Fruit fly (Drosophila melanogaster) whole organism, larva: ENCODE measurements around the gene ATPsynB.

ENCODE experiments used
- noc ChIP-seq: fragments of 200-800 bp; sonication (Bioruptor generic); optimal IDR thresholded peaks from 3 replicates; lab custom pipeline; 2019; ENCODE audit warnings: missing biosample characterization, mild to moderate bottlenecking, missing genetic modification characterization, moderate library complexity

ATPsynB gene

DNA sequence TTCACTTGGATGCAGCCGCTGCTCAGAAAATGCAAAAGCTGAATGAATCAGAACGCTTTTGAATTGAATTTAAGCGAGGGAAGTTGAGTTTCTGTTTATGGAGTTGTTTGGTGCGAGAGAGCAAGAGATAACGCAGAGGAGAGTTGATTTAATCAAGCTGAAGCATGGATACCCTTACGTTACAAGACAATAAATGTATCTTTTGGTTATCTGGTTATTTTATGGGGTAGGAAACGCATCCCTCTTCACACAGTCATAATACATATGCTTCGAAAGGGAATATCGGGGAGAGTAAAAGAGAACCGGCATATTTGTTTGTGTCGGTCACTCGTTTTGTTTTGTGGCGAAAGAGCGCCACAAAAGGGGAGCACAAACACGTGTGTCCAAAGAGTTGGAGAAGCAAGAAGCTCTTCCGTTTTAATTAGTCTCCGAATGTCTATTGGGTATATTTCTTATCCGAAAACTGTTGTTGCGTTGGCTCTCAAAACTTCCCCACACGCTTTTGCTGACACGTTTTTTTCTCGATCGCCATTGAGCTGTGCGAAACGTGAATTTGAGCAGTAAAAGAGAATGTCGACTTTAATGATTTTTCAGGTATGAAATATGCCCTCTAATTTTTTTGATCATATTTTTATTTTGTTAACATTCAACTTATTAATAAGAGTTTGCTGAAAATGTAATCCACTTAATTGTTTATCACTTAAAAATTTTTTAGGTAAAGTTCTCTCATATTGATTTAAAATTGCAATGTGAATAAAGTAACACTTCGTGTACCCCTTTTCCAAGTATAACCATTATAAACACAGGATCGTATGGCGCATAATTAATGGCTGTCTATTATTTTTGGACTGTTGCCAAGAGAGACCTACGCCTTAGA is 32.9 kb upstream of the ATPsynB start, which contains the start of gene Prps:
Gene Prps, minus strand, starts transcription at position 51 of the 877 bp plus-strand sequence.
- peak; percentile 72 for TF ChIP-seq noc (tag; lab: Kevin White, UChicago)

DNA sequence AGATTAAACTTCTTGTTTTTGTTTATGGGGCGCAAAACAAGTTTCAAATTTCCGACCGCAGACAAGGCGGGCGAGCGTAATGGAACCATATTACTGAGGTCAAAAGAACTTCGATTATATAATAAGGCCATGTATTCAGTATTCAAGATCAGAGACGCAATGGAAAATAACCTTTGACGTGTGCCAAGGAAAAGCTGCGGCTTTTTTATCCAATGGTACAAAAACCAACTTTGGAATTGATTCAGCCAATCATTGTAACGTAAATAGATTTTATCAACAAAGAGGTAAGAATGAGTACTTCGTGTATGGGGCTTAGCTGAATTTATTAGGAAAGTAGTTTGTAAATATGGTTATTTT is 32.3 kb upstream of the ATPsynB start:
- no peak for TF ChIP-seq noc (tag; lab: Kevin White, UChicago)

DNA sequence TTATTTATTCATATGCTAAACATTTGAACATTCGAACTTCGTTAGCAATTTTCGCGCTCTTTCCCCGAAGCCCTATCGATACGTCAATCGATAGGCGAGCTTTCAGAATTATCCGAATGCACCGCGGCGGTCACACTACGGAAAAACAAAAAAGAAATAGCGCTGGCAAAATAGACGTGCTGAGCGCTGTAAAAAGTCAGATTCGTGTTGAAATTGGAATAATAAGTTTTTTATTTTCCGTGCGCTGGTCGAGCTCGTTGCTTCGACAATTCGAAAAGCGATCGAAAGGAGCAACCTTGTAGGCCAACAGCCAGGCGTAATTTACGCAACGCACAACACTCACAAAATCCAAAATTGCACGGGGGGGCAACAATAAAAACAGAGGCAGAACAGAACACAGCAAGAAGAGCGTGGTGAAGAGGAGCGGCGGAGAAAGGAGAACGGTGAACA is 31.6 kb upstream of the ATPsynB start, which contains the start of gene Ubc4:
Gene Ubc4, plus strand, starts transcription at position 144 of the 450 bp plus-strand sequence.
- TF ChIP-seq noc (tag; lab: Kevin White, UChicago): no peak

DNA sequence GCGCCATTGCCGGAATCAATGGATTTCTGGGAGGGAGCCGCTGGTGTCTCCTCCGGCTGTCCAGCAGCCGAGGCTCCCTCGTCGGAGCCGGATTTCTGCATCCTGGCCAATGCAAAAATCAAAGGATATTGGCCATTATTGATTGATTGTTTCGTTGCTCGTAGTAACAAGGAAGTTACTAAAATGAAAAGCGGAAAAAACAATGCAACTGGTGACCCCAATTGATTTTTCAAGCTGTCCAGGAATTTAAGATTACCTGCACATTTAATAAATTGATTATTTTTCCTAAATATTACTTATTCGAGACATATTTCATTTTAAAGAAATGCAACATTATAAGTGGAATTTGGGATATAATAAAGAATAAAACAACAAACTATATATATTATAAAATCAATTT is 26.3 kb upstream of the ATPsynB start, which contains the start of gene CG6761:
Gene CG6761, minus strand, starts transcription at position 101 of the 400 bp plus-strand sequence.
- no peak for TF ChIP-seq noc (tag; lab: Kevin White, UChicago)

DNA sequence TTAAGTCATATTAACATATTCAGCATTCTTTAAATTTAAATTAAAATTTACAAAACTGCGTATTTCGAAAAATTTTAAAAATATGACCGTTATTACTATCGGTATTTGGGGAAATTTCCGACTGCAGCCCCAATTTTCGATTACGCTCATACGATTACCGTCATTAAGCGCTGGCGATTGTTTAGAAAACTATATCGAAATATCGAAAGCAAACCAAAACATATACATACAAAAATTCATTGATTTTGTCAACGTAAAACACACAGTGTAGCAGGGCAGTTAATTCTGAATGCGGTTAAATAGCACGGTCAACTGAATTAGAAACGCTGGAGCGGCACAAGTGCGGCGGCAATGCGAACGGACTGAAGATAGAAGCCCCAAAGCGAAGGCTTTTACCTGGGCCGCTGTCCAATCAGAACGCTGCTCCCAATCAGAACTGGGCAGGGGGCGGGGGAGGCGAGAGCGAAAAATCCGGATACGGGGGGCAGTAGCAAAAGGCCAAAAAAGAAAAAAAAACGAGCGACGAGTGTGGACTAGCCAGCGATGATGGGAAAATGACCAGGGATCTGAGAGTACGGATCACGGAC is 25.5 kb upstream of the ATPsynB start, which contains the start of gene CG16711:
Gene CG16711, plus strand, starts transcription at position 170 of the 587 bp plus-strand sequence.
- TF ChIP-seq noc (tag; lab: Kevin White, UChicago): no peak

DNA sequence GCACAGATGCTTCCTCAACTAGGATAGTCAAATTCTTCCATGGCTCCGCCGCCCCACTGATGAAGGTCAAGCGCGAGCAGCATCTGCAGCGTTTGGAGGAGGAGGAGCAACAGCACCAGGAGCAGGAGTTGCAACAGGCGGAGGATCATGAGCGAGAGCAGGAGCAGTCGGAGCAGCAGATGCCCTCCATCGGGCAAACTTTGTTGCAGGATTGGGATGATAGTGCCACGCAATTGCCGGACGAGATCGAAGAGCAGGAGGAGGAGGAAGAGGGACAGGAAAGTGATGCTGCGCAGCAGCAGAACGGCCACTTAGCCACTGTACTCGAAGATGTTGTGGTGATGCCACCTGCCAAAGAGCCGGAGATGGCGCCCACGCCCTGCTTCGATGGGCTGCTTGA is 24.2 kb upstream of the ATPsynB start:
- TF ChIP-seq noc (tag; lab: Kevin White, UChicago): no peak

DNA sequence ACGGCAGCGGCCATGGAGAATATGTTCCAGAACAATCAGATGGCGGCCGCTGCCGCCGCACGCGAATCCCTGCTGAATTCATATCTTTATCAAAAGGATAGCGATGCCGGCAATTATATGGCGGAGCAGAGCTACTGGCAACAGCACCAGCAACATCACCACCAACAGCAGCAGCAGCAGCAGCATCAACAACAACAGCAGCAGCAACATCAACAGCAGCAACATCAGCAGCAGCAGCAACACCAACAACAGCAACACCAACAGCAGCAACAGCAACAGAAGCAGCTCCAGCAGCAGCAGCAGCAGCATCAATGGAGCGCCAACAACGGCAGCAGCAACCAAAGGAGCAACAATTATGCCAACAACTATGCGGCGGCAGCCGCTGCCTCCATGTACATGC is 21.0 kb upstream of the ATPsynB start:
- no peak for TF ChIP-seq noc (tag; lab: Kevin White, UChicago)

DNA sequence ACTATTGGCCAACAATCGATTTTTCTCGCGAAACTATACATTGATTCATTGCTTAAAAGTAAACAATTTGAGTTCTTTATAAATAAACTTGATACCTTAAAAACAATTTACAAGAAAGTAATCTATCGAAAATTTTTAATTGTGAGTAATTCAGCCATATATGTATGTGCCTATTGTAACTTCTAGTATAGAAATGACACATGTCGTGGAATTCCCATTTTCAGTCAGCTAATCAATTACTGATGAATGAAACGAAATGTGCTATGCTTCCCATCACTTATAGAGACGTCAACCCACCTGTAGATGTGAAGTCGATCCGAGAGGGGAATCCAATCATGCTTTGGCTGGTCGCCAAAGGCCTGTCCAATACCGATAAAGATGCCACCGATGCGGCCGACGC is 18.6 kb upstream of the ATPsynB start:
- TF ChIP-seq noc (tag; lab: Kevin White, UChicago): no peak

DNA sequence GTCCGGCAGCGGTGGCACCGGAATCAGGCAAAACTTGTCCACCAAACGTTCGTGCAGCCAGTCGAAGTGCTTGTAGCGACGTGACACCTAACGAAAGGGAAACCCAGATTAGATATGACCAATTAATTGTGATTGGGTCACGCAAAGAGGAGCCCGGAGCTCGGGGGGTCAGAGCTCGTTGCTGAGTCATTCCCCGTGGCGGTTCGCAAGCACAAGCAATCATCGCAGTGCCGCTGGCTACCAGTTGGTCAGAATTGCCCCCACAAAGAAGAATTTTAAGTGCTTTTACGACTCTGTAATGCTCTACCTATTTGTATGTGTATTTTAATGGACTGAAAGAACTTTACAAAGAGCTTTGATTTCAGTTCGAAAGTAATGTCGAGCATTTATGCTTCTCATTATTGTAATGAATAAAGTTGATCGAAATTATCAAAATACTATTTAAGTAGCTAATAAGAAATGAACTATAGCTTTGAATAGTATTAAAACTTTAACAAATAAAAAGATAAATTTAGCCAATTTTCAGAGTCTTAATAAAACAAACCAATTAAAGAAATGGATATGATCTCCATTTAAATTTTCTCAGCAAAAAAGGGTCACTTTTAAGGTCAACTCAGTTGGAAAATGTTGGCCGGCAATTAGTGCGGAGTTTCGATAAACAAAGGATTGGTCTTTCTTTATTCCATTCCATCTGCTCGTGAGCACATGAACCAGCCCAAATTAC is 17.6 kb upstream of the ATPsynB start:
- no peak for TF ChIP-seq noc (tag; lab: Kevin White, UChicago)

DNA sequence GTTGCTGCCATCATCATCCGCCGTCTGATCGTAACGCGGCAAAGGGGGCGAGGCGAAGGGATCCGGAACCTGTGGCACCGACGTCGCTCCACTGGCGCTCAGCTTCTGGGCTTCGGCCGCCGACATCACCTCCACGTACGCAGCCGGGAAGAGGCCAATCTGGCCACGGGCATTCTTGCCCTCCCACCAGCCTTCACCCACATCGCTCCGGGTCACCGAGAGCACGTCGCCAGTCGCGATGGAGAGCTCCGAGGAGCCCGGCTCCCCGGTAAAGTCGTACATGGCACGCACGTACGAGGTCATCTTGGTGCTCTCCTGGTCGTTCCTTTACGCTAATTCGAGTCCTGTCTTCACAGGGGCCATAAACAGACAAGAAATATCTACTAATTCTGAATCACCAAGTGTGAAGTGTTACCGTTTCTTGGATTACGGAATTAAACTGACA is 16.4 kb upstream of the ATPsynB start, which contains the start of gene SH3PX1:
Gene SH3PX1, minus strand, starts transcription at position 445 of the 445 bp plus-strand sequence.
- no peak for TF ChIP-seq noc (tag; lab: Kevin White, UChicago)

DNA sequence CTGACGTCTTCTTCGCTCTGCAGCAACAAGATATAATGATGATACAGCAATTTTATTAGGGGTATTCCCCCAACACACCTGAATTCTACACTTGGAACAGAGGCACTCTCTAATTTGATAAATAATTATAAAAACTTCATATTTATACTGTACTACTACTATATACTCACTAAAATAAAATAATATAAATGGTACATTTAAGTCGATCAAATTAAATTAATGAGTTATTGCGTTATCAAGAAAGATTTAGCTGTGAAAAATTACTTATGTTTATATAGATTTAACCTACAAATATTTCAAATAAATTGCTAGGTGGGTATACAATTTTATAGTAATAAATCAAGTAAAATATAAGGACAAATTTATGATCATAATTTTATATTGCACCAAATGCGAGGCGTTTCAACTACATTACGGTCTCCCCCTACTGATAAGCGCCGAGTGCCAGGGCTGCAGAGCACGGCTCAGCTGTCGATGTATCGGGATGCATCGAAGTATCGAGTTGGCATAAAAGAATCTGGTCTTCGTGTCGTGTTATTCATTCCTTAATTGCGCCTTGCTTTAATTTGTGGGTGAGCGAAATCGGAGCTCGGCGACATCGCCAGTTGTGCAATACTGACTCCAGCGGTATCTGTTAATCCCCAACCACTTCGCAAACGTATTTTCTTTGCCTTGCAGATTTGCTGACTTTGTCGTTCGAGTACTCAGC is 15.8 kb upstream of the ATPsynB start, which contains the start of gene vsg:
Gene vsg, plus strand, starts transcription at position 497 of the 709 bp plus-strand sequence.
- TF ChIP-seq noc (tag; lab: Kevin White, UChicago): peak; percentile 76

DNA sequence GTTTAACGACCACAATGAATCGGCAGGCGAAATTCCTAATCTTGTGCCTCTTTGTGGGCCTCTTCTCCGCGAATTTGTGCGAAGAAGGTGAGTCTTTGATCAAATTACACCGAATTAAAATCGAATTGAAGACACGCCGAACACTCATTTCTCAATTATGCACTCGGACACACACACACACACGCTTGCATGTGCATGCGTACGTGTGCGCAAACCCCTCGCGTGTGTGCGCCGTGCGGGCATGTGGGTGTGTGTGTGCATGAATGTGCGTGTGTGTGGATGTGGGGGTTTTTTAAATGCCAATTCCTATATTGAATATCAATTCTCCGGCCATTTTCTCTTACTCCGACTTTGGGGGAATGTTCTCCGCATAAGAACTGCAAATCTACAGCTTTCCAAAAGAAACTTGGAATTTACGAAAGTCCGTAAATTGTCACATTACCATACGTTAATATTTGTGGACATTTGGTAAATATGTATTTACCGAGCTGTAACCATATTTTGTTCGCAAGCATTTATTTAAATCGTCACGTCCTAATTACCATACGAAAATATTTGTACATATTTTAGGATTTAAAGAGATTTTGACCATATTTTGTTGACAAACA is 15.2 kb upstream of the ATPsynB start:
- TF ChIP-seq noc (tag; lab: Kevin White, UChicago): no peak

DNA sequence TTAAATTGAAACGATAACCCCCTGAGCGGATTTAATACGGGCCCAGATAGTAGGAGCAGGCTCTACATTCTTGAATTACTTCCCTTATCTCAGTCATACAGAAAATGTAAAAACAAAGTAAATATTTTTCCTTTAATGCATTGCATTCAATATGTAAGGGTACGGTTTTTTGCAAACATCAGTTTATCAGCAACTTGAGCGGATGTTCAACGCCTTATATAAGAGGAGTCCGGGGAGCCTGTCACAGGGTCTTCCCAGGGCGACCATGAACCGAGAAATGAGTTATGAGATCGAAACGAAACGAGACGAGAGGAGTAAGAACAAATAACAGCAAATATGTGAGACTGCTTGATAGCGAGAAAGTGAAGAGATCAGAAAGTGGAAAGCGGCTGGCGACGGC is 13.2 kb upstream of the ATPsynB start:
- TF ChIP-seq noc (tag; lab: Kevin White, UChicago): no peak

DNA sequence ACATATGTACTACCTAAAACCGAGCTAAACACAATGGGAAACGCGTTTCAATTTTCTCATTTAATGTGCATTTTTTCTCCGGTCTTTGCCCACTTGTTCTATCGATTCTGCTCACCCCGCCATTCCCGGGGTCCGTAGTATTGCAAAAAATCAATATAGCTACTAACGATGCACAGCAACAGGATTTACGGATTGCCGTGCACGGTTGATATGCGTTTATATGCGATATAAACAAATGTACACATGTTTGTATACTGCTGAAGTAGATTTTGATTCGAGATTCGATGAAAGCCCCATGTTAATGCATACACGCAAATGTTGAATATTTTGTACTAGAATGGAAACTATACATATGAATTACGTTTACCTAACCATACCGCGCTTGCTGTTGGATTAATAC is 12.7 kb upstream of the ATPsynB start:
- no peak for TF ChIP-seq noc (tag; lab: Kevin White, UChicago)
